Worm (Caenorhabditis elegans) whole organism, mixed stage, embryonic: ENCODE measurements around the gene W08F4.13.

Experiments used
- ces-1 ChIP-seq: fragments of 150-350 bp; optimal IDR thresholded peaks from 2 replicates; lab custom pipeline; 2014; ENCODE audit warnings: missing biosample characterization, missing genetic modification reagents, missing genetic modification characterization
- nhr-12 ChIP-seq: fragments of 150-350 bp; optimal IDR thresholded peaks from 2 replicates; lab custom pipeline; 2014; ENCODE audit warnings: missing biosample characterization, missing genetic modification characterization

- no peak for TF ChIP-seq ces-1
- no peak for TF ChIP-seq nhr-12 (tag; lab: Kevin White, UChicago)
These were observed 30.1 kb downstream of the W08F4.13 start for ce11 chrII:614701-615100.
